Fruit fly (Drosophila melanogaster): ENCODE results near the gene CG10063.

dm6 chr3L:6993350-6993749 lies 21.1 kb upstream of the CG10063 start:
- no peak for TF ChIP-seq foxo (GFP tag; optimal IDR thresholded peaks at IDR 0.05)
- TF ChIP-seq Hr78 (GFP tag; optimal IDR thresholded peaks at IDR 0.05) = no peak
- no peak for TF ChIP-seq usp (GFP tag; optimal IDR thresholded peaks at IDR 0.05)

All from whole organism, wandering third instar larva.